Fruit fly (Drosophila melanogaster) whole organism, embryonic: ENCODE results near the gene CG7728.

Experiments
- Abd-B ChIP-seq: fragments of 200-800 bp; sonication (Bioruptor generic); optimal IDR thresholded peaks from 2 replicates; lab custom pipeline; 2018; ENCODE audit warnings: missing biosample characterization, mild to moderate bottlenecking, missing genetic modification characterization, moderate library complexity
- Ada2b ChIP-seq: fragments of 200-800 bp; sonication (Bioruptor generic); IDR thresholded peaks from 2 replicates; pipeline ENCODE4 v1.3.6; 2022; ENCODE audit warnings: missing biosample characterization, missing genetic modification characterization
- BEAF-32 ChIP-seq: fragments of 200-800 bp; sonication (Bioruptor generic); optimal IDR thresholded peaks from 3 replicates; lab custom pipeline; 2017; ENCODE audit warnings: missing biosample characterization, missing genetic modification characterization, mild to moderate bottlenecking, moderate library complexity, missing genetic modification reagents
- CG14014 ChIP-seq: fragments of 200-800 bp; sonication (Bioruptor generic); IDR thresholded peaks from 2 replicates; pipeline ENCODE4 v1.3.6; 2022; ENCODE audit warnings: missing biosample characterization, missing genetic modification characterization
- CG14860 ChIP-seq: fragments of 200-800 bp; sonication (Bioruptor generic); IDR thresholded peaks from 3 replicates; pipeline ENCODE4 v1.3.6; 2022; ENCODE audit warnings: missing biosample characterization, missing genetic modification characterization; ENCODE audit not compliant: partially characterized antibody
- CG1529 ChIP-seq: fragments of 200-800 bp; sonication (Bioruptor generic); optimal IDR thresholded peaks from 3 replicates; lab custom pipeline; 2018; ENCODE audit warnings: missing biosample characterization, missing genetic modification characterization
- CG15696 ChIP-seq: fragments of 200-800 bp; sonication (Bioruptor generic); optimal IDR thresholded peaks from 2 replicates; lab custom pipeline; 2019; ENCODE audit warnings: missing biosample characterization, mild to moderate bottlenecking, missing genetic modification characterization, moderate library complexity
- CG1602 ChIP-seq: fragments of 200-800 bp; sonication (Bioruptor generic); optimal IDR thresholded peaks from 3 replicates; lab custom pipeline; 2016; ENCODE audit warnings: missing biosample characterization, missing genetic modification characterization
- CG1603 ChIP-seq: fragments of 200-800 bp; sonication (Bioruptor generic); optimal IDR thresholded peaks from 2 replicates; lab custom pipeline; 2019; ENCODE audit warnings: missing biosample characterization, mild to moderate bottlenecking, missing genetic modification characterization, moderate library complexity
- CG1792 ChIP-seq: fragments of 200-800 bp; sonication (Bioruptor generic); optimal IDR thresholded peaks from 2 replicates; lab custom pipeline; 2016; ENCODE audit warnings: missing biosample characterization, missing genetic modification characterization
- CG34422 ChIP-seq: fragments of 200-800 bp; sonication (Bioruptor generic); IDR thresholded peaks from 3 replicates; pipeline ENCODE4 v1.3.6; 2022; ENCODE audit warnings: missing biosample characterization, missing genetic modification characterization
- CG3726 ChIP-seq: fragments of 200-800 bp; sonication (Bioruptor generic); IDR thresholded peaks from 3 replicates; pipeline ENCODE4, ENCODE4 v1.3.6; 2022; ENCODE audit warnings: missing biosample characterization, missing genetic modification characterization
- CG4424 ChIP-seq: fragments of 200-800 bp; sonication (Bioruptor generic); optimal IDR thresholded peaks from 3 replicates; lab custom pipeline; 2016; ENCODE audit warnings: missing biosample characterization, missing genetic modification characterization
- CG7987 ChIP-seq: fragments of 200-800 bp; sonication (Bioruptor generic); optimal IDR thresholded peaks from 2 replicates; lab custom pipeline; 2018; ENCODE audit warnings: missing biosample characterization, mild to moderate bottlenecking, missing genetic modification characterization, moderate library complexity
- CG8290 ChIP-seq, 3 experiments: fragments of 200-800 bp; sonication (Bioruptor generic); optimal IDR thresholded peaks; 2 replicates each; lab custom pipeline; 2016 to 2019; ENCODE audit warnings: missing biosample characterization in 3 of 3, missing genetic modification characterization in 3 of 3, mild to moderate bottlenecking in 2 of 3, moderate library complexity in 1 of 3
- Dll ChIP-seq: fragments of 200-800 bp; sonication (Bioruptor generic); IDR thresholded peaks from 4 replicates; pipeline ENCODE4 v1.3.6; 2022; ENCODE audit warnings: missing biosample characterization, missing genetic modification characterization; ENCODE audit not compliant: partially characterized antibody
- ERR ChIP-seq: fragments of 200-800 bp; sonication (Bioruptor generic); optimal IDR thresholded peaks from 2 replicates; lab custom pipeline; 2016; ENCODE audit warnings: missing biosample characterization, missing genetic modification characterization
- H2.0 ChIP-seq: fragments of 200-800 bp; sonication (Bioruptor generic); IDR thresholded peaks from 2 replicates; pipeline ENCODE4 v1.3.6; 2022; ENCODE audit warnings: missing biosample characterization, missing genetic modification characterization
- HLH54F ChIP-seq: fragments of 200-800 bp; sonication (Bioruptor generic); optimal IDR thresholded peaks from 3 replicates; lab custom pipeline; 2016; ENCODE audit warnings: missing biosample characterization, missing genetic modification characterization
- Lpt ChIP-seq: fragments of >200 bp; optimal IDR thresholded peaks from 2 replicates; lab custom pipeline; 2018; ENCODE audit warnings: missing biosample characterization, missing genetic modification characterization
- NC2β ChIP-seq: fragments of 200-800 bp; sonication (Bioruptor generic); optimal IDR thresholded peaks from 2 replicates; lab custom pipeline; 2016; ENCODE audit warnings: missing biosample characterization, missing genetic modification characterization
- Neu2 ChIP-seq: fragments of 200-800 bp; sonication (Bioruptor generic); optimal IDR thresholded peaks from 3 replicates; lab custom pipeline; 2016; ENCODE audit warnings: missing biosample characterization, missing genetic modification characterization, borderline replicate concordance
- Ptx1 ChIP-seq: fragments of 200-800 bp; sonication (Bioruptor generic); IDR thresholded peaks from 2 replicates; pipeline ENCODE4 v1.3.6; 2022; ENCODE audit warnings: missing biosample characterization, missing genetic modification characterization
- Ravus ChIP-seq: fragments of 200-800 bp; sonication (Bioruptor generic); IDR thresholded peaks from 2 replicates; pipeline ENCODE4 v1.3.6; 2022; ENCODE audit warnings: missing biosample characterization, missing genetic modification characterization
- Rfx ChIP-seq: fragments of 200-800 bp; sonication (Bioruptor generic); IDR thresholded peaks from 2 replicates; pipeline ENCODE4 v1.3.6; 2022; ENCODE audit warnings: missing biosample characterization, missing genetic modification characterization
- Scr ChIP-seq: fragments of 200-800 bp; sonication (Bioruptor generic); IDR thresholded peaks from 2 replicates; pipeline ENCODE4 v1.3.6; 2022; ENCODE audit warnings: missing biosample characterization, missing genetic modification characterization; ENCODE audit not compliant: partially characterized antibody
- Spps ChIP-seq: fragments of 200-800 bp; sonication (Bioruptor generic); optimal IDR thresholded peaks from 2 replicates; lab custom pipeline; 2018; ENCODE audit warnings: missing biosample characterization, mild to moderate bottlenecking, missing genetic modification characterization
- TFAM ChIP-seq: fragments of 200-800 bp; sonication (Bioruptor generic); optimal IDR thresholded peaks from 2 replicates; lab custom pipeline; 2017; ENCODE audit warnings: missing biosample characterization, missing genetic modification characterization, inconsistent platforms
- Tbp ChIP-seq: fragments of >200 bp; optimal IDR thresholded peaks from 2 replicates; lab custom pipeline; 2018; ENCODE audit warnings: missing biosample characterization, missing genetic modification characterization
- ash1 ChIP-seq: fragments of 200-800 bp; sonication (Bioruptor generic); optimal IDR thresholded peaks from 2 replicates; lab custom pipeline; 2018; ENCODE audit warnings: missing biosample characterization, mild to moderate bottlenecking, missing genetic modification characterization
- br ChIP-seq: fragments of >200 bp; optimal IDR thresholded peaks from 2 replicates; lab custom pipeline; 2017
- bsh ChIP-seq, 2 experiments: fragments of 200-800 bp; sonication (Bioruptor generic); optimal IDR thresholded peaks; 2 replicates each; lab custom pipeline; 2017 to 2018; ENCODE audit warnings: mild to moderate bottlenecking in 2 of 2, missing biosample characterization in 2 of 2, missing genetic modification characterization in 2 of 2, moderate library complexity in 1 of 2
- corto ChIP-seq: fragments of 200-800 bp; sonication (Bioruptor generic); optimal IDR thresholded peaks from 2 replicates; lab custom pipeline; 2016; ENCODE audit warnings: missing biosample characterization, mild to moderate bottlenecking, missing genetic modification characterization, moderate library complexity
- crol ChIP-seq: fragments of 200-800 bp; sonication (Bioruptor generic); IDR thresholded peaks from 2 replicates; pipeline ENCODE4 v1.3.6; 2022; ENCODE audit warnings: missing biosample characterization, missing genetic modification characterization
- dysf ChIP-seq: fragments of 200-800 bp; sonication (Bioruptor generic); IDR thresholded peaks from 3 replicates; pipeline ENCODE4 v1.3.6; 2022; ENCODE audit warnings: missing biosample characterization, missing genetic modification characterization
- fd3F ChIP-seq: fragments of 200-800 bp; sonication (Bioruptor generic); optimal IDR thresholded peaks from 2 replicates; lab custom pipeline; 2018; ENCODE audit warnings: missing biosample characterization, mild to moderate bottlenecking, missing genetic modification characterization, moderate library complexity
- gfzf ChIP-seq: fragments of 200-800 bp; sonication (Bioruptor generic); optimal IDR thresholded peaks from 2 replicates; lab custom pipeline; 2016; ENCODE audit warnings: missing biosample characterization, mild to moderate bottlenecking, missing genetic modification characterization, moderate library complexity
- inv ChIP-seq: fragments of 200-800 bp; sonication (Bioruptor generic); IDR thresholded peaks from 2 replicates; pipeline ENCODE4 v1.3.6; 2022; ENCODE audit warnings: missing biosample characterization, missing genetic modification characterization; ENCODE audit not compliant: partially characterized antibody
- kay ChIP-seq: fragments of 200-800 bp; sonication (Bioruptor generic); optimal IDR thresholded peaks from 2 replicates; lab custom pipeline; 2016; ENCODE audit warnings: missing biosample characterization, missing genetic modification characterization
- lab ChIP-seq: fragments of 200-800 bp; sonication (Bioruptor generic); optimal IDR thresholded peaks from 3 replicates; lab custom pipeline; 2017; ENCODE audit warnings: missing biosample characterization, missing genetic modification characterization, mild to moderate bottlenecking, moderate library complexity, missing genetic modification reagents
- maf-S ChIP-seq: fragments of 200-800 bp; sonication (Bioruptor generic); optimal IDR thresholded peaks from 2 replicates; lab custom pipeline; 2016; ENCODE audit warnings: missing biosample characterization, missing genetic modification characterization
- nerfin-2 ChIP-seq: fragments of 200-800 bp; sonication (Bioruptor generic); IDR thresholded peaks from 2 replicates; pipeline ENCODE4 v1.3.6; 2022; ENCODE audit warnings: missing biosample characterization, missing genetic modification characterization; ENCODE audit not compliant: partially characterized antibody
- nmo ChIP-seq: fragments of 200-800 bp; sonication (Bioruptor generic); optimal IDR thresholded peaks from 2 replicates; lab custom pipeline; 2018; ENCODE audit warnings: missing biosample characterization, mild to moderate bottlenecking, missing genetic modification characterization, moderate library complexity
- pb ChIP-seq: fragments of 200-800 bp; sonication (Bioruptor generic); optimal IDR thresholded peaks from 3 replicates; lab custom pipeline; 2016; ENCODE audit warnings: missing biosample characterization, missing genetic modification characterization
- pfk ChIP-seq: fragments of 200-800 bp; sonication (Bioruptor generic); optimal IDR thresholded peaks from 2 replicates; lab custom pipeline; 2018; ENCODE audit warnings: missing biosample characterization, mild to moderate bottlenecking, missing genetic modification characterization, moderate library complexity
- sens ChIP-seq: fragments of 200-800 bp; sonication (Bioruptor generic); peaks from one replicate; lab custom pipeline; 2016; ENCODE audit warnings: missing biosample characterization, missing genetic modification characterization
- slou ChIP-seq: fragments of 200-800 bp; sonication (Bioruptor generic); optimal IDR thresholded peaks from 3 replicates; lab custom pipeline; 2016; ENCODE audit warnings: missing biosample characterization, missing genetic modification characterization
- twi ChIP-seq: fragments of 200-800 bp; optimal IDR thresholded peaks from 2 replicates; lab custom pipeline; 2019; ENCODE audit warnings: missing biosample characterization, mild to moderate bottlenecking, missing genetic modification characterization, moderate library complexity
- tx ChIP-seq: fragments of 200-800 bp; sonication (Bioruptor generic); optimal IDR thresholded peaks from 2 replicates; lab custom pipeline; 2016; ENCODE audit warnings: missing biosample characterization, missing genetic modification characterization
- zfh1 ChIP-seq: fragments of 200-800 bp; sonication (Bioruptor generic); IDR thresholded peaks from 3 replicates; pipeline ENCODE4 v1.3.6; 2022; ENCODE audit warnings: missing biosample characterization, missing genetic modification characterization

Gene CG7728

dm6 chr3L:17004765-17005414 is 11.4 kb upstream of the CG7728 start (continued):
- TF ChIP-seq CG8290 (GFP tag; optimal IDR thresholded peaks at IDR 0.05; lab: Kevin White, UChicago) (no peak), CG8290 (tag; optimal IDR thresholded peaks at IDR 0.05; lab: Kevin White, UChicago) (peak in 1 of 2 experiments; percentile 13), corto (GFP tag; lab: Kevin White, UChicago) (no peak), CG1792 (GFP tag; lab: Kevin White, UChicago) (no peak), Spps (tag; lab: Kevin White, UChicago) (no peak), Ada2b (no peak), Ravus (GFP tag; lab: Robert Waterston, UW) (no peak), Rfx (GFP tag; lab: Robert Waterston, UW) (peak; percentile 69), bsh (GFP tag; optimal IDR thresholded peaks at IDR 0.05; lab: Kevin White, UChicago) (no peak), dysf (GFP tag; lab: Robert Waterston, UW) (peak; percentile 22; the same call in 2 of the 3 replicates), CG15696 (peak; percentile 25), NC2β (GFP tag; lab: Kevin White, UChicago) (no peak), Lpt (GFP tag; lab: Kevin White, UChicago) (no peak), pb (no peak), sens (GFP tag; lab: Kevin White, UChicago) (peak; percentile 67), inv (GFP tag; lab: Robert Waterston, UW) (no peak), fd3F (GFP tag; lab: Kevin White, UChicago) (no peak), ERR (GFP tag; lab: Kevin White, UChicago) (peak; percentile 12), HLH54F (no peak), CG7987 (GFP tag; lab: Kevin White, UChicago) (no peak), CG1529 (GFP tag; lab: Kevin White, UChicago) (no peak), ash1 (GFP tag; lab: Kevin White, UChicago) (no peak), Tbp (GFP tag; lab: Kevin White, UChicago) (no peak), tx (GFP tag; lab: Kevin White, UChicago) (no peak), pfk (GFP tag; lab: Kevin White, UChicago) (no peak), twi (tag; lab: Kevin White, UChicago) (no peak), CG4424 (GFP tag; lab: Kevin White, UChicago) (no peak), nmo (GFP tag; lab: Kevin White, UChicago) (no peak), maf-S (GFP tag; lab: Kevin White, UChicago) (no peak), nerfin-2 (GFP tag; lab: Robert Waterston, UW) (no peak), TFAM (GFP tag; lab: Kevin White, UChicago) (no peak), Scr (GFP tag; lab: Robert Waterston, UW) (no peak), Ptx1 (peak; percentile 45), lab (GFP tag; lab: Kevin White, UChicago) (peak; percentile 19), Abd-B (no peak), CG34422 (GFP tag; lab: Robert Waterston, UW) (peak; percentile 36; the same call in 1 of the 3 replicates), Neu2 (GFP tag; lab: Kevin White, UChicago) (no peak), gfzf (GFP tag; lab: Kevin White, UChicago) (no peak), CG1603 (tag; lab: Kevin White, UChicago) (no peak), CG14014 (peak; percentile 29), zfh1 (no peak), br (lab: Kevin White, UChicago) (no peak), CG1602 (no peak), BEAF-32 (GFP tag; lab: Kevin White, UChicago) (no peak), kay (no peak), crol (peak; percentile 79), slou (GFP tag; lab: Kevin White, UChicago) (no peak), CG14860 (GFP tag; lab: Robert Waterston, UW) (no peak), Dll (GFP tag; lab: Robert Waterston, UW) (no peak), CG3726 (GFP tag; lab: Robert Waterston, UW) (no peak), H2.0 (GFP tag; lab: Robert Waterston, UW) (peak; percentile 21; the same call in 1 of the 2 replicates)
